Worm (Caenorhabditis elegans) whole organism, young adult: Measurements from ENCODE around the gene lin-37.

Experiments used
- B0035.1 ChIP-seq: sonication (generic microtip); optimal IDR thresholded peaks from 2 replicates; lab custom pipeline; 2016; ENCODE audit warnings: missing genetic modification characterization, mild to moderate bottlenecking, missing compliant biosample characterization, missing genotype, missing genetic modification reagents
- F10E7.11 ChIP-seq: sonication (generic microtip); optimal IDR thresholded peaks from 2 replicates; lab custom pipeline; 2017; ENCODE audit warnings: mild to moderate bottlenecking, missing genetic modification characterization, moderate library complexity, missing compliant biosample characterization
- F33H1.4 ChIP-seq: fragments of 200-800 bp; sonication (Bioruptor generic); IDR thresholded peaks from 2 replicates; pipeline ENCODE4 v1.3.6; 2022; ENCODE audit warnings: missing genetic modification reagents, missing genetic modification characterization, missing compliant biosample characterization
- F37B4.10 ChIP-seq: fragments of 200-800 bp; sonication (Bioruptor generic); IDR thresholded peaks from 2 replicates; pipeline ENCODE4 v1.3.6; 2022; ENCODE audit warnings: missing genetic modification characterization, missing compliant biosample characterization
- Y53F4B.3 ChIP-seq: fragments of 200-800 bp; sonication (Bioruptor generic); IDR thresholded peaks from 2 replicates; pipeline ENCODE4 v1.3.6; 2022; ENCODE audit warnings: missing genetic modification reagents, missing genetic modification characterization, missing compliant biosample characterization
- akir-1 ChIP-seq: fragments of 200-800 bp; sonication (Bioruptor generic); optimal IDR thresholded peaks from 2 replicates; lab custom pipeline; 2018; ENCODE audit warnings: mild to moderate bottlenecking, missing genetic modification characterization, moderate library complexity, missing compliant biosample characterization
- atf-7 ChIP-seq: sonication (generic microtip); optimal IDR thresholded peaks from 2 replicates; lab custom pipeline; 2017; ENCODE audit warnings: mild to moderate bottlenecking, missing genetic modification characterization, missing compliant biosample characterization
- attf-3 ChIP-seq: fragments of 200-800 bp; sonication (Bioruptor generic); conservative IDR thresholded peaks from 2 replicates; pipeline ENCODE4 v1.3.6; 2022; ENCODE audit warnings: missing genetic modification reagents, missing genetic modification characterization, missing compliant biosample characterization
- cebp-2 ChIP-seq: fragments of 200-800 bp; sonication (Bioruptor generic); IDR thresholded peaks from 2 replicates; pipeline ENCODE4 v1.3.6; 2022; ENCODE audit warnings: missing genetic modification characterization, missing compliant biosample characterization
- ceh-100 ChIP-seq: fragments of 200-800 bp; sonication (Bioruptor generic); IDR thresholded peaks from 2 replicates; pipeline ENCODE4 v1.3.6; 2022; ENCODE audit warnings: missing genetic modification reagents, missing genetic modification characterization, missing compliant biosample characterization
- ceh-91 ChIP-seq: fragments of 200-800 bp; sonication (Bioruptor generic); IDR thresholded peaks from 2 replicates; pipeline ENCODE4 v1.3.6; 2022; ENCODE audit warnings: missing genetic modification reagents, missing genetic modification characterization, missing compliant biosample characterization
- chd-7 ChIP-seq: sonication (generic microtip); optimal IDR thresholded peaks from 2 replicates; lab custom pipeline; 2016; ENCODE audit warnings: mild to moderate bottlenecking, missing genetic modification characterization, moderate library complexity, missing compliant biosample characterization
- die-1 ChIP-seq: sonication (generic microtip); optimal IDR thresholded peaks from 2 replicates; lab custom pipeline; 2016; ENCODE audit warnings: missing genotype, mild to moderate bottlenecking, missing genetic modification characterization, missing compliant biosample characterization
- dpl-1 ChIP-seq: fragments of 150-350 bp; optimal IDR thresholded peaks from 2 replicates; lab custom pipeline; 2014; ENCODE audit warnings: missing biosample characterization, missing genetic modification reagents, missing genetic modification characterization
- egl-44 ChIP-seq: fragments of 200-800 bp; sonication (Bioruptor generic); IDR thresholded peaks from 2 replicates; pipeline ENCODE4 v1.3.6; 2022; ENCODE audit warnings: missing genetic modification reagents, missing genetic modification characterization, missing compliant biosample characterization
- fkh-3 ChIP-seq: sonication (generic microtip); optimal IDR thresholded peaks from 2 replicates; lab custom pipeline; 2016; ENCODE audit warnings: mild to moderate bottlenecking, missing genetic modification characterization, missing compliant biosample characterization
- hmg-20 ChIP-seq: fragments of 200-800 bp; sonication (Bioruptor generic); IDR thresholded peaks from 2 replicates; pipeline ENCODE4 v1.3.6; 2022; ENCODE audit warnings: missing genetic modification reagents, missing genetic modification characterization, missing compliant biosample characterization
- hrde-1 ChIP-seq: sonication (generic microtip); optimal IDR thresholded peaks from 2 replicates; lab custom pipeline; 2016; ENCODE audit warnings: missing genetic modification characterization, mild to moderate bottlenecking, missing compliant biosample characterization, moderate library complexity, missing genotype, missing genetic modification reagents, borderline replicate concordance
- lin-26 ChIP-seq: fragments of 200-800 bp; sonication (Bioruptor generic); IDR thresholded peaks from 2 replicates; pipeline ENCODE4 v1.3.6; 2022; ENCODE audit warnings: missing genetic modification reagents, missing genetic modification characterization, missing compliant biosample characterization
- lsl-1 ChIP-seq: fragments of 200-800 bp; sonication (Bioruptor generic); optimal IDR thresholded peaks from 2 replicates; lab custom pipeline; 2018; ENCODE audit warnings: mild to moderate bottlenecking, missing genetic modification characterization, moderate library complexity, missing compliant biosample characterization
- madf-6 ChIP-seq: fragments of 200-800 bp; sonication (Bioruptor generic); IDR thresholded peaks from 2 replicates; pipeline ENCODE4 v1.3.6; 2022; ENCODE audit warnings: missing genetic modification reagents, missing genetic modification characterization, missing compliant biosample characterization
- mel-28 ChIP-seq: sonication (generic microtip); optimal IDR thresholded peaks from 2 replicates; lab custom pipeline; 2016; ENCODE audit warnings: borderline replicate concordance, mild to moderate bottlenecking, missing genetic modification characterization, missing compliant biosample characterization
- mes-4 ChIP-seq: sonication (generic microtip); optimal IDR thresholded peaks from 2 replicates; lab custom pipeline; 2016; ENCODE audit warnings: missing genotype, missing genetic modification characterization, missing compliant biosample characterization
- mxl-1 ChIP-seq: sonication (generic microtip); optimal IDR thresholded peaks from 2 replicates; lab custom pipeline; 2016; ENCODE audit warnings: missing genetic modification characterization, missing compliant biosample characterization
- nfya-2 ChIP-seq: fragments of 200-800 bp; sonication (Bioruptor generic); IDR thresholded peaks from 2 replicates; pipeline ENCODE4 v1.3.6; 2022; ENCODE audit warnings: missing genetic modification reagents, missing genetic modification characterization, missing compliant biosample characterization
- nfyb-1 ChIP-seq: fragments of 200-800 bp; sonication (Bioruptor generic); IDR thresholded peaks from 2 replicates; pipeline ENCODE4 v1.3.6; 2022; ENCODE audit warnings: missing genetic modification reagents, missing genetic modification characterization, missing compliant biosample characterization
- nhr-120 ChIP-seq: fragments of 200-800 bp; sonication (Bioruptor generic); IDR thresholded peaks from 2 replicates; pipeline ENCODE4 v1.3.6; 2022; ENCODE audit warnings: missing genetic modification characterization, missing compliant biosample characterization
- nhr-80 ChIP-seq: sonication (generic microtip); optimal IDR thresholded peaks from 2 replicates; lab custom pipeline; 2016; ENCODE audit warnings: missing genetic modification characterization, missing compliant biosample characterization
- pha-4 ChIP-seq: fragments of 150-350 bp; sonication (generic microtip); optimal IDR thresholded peaks from 2 replicates; lab custom pipeline; 2014; ENCODE audit warnings: missing biosample characterization, missing genetic modification reagents, missing genetic modification characterization
- repo-1 ChIP-seq: sonication (generic microtip); optimal IDR thresholded peaks from 2 replicates; lab custom pipeline; 2017; ENCODE audit warnings: mild to moderate bottlenecking, missing genetic modification characterization, missing compliant biosample characterization
- sea-2 ChIP-seq: fragments of 200-800 bp; sonication (Bioruptor generic); IDR thresholded peaks from 2 replicates; pipeline ENCODE4 v1.3.6; 2022; ENCODE audit warnings: missing genetic modification characterization, missing compliant biosample characterization
- unc-62 ChIP-seq: fragments of 150-350 bp; optimal IDR thresholded peaks from 2 replicates; lab custom pipeline; 2014; ENCODE audit warnings: missing biosample characterization, missing genetic modification reagents, missing genetic modification characterization
- ztf-18 ChIP-seq: sonication (generic microtip); optimal IDR thresholded peaks from 2 replicates; lab custom pipeline; 2016; ENCODE audit warnings: missing genotype, mild to moderate bottlenecking, missing genetic modification characterization, missing compliant biosample characterization
- ztf-22 ChIP-seq: fragments of 200-800 bp; sonication (Bioruptor generic); optimal IDR thresholded peaks from 2 replicates; lab custom pipeline; 2018; ENCODE audit warnings: mild to moderate bottlenecking, missing genetic modification characterization, moderate library complexity, missing compliant biosample characterization
- ztf-28 ChIP-seq: fragments of 200-800 bp; sonication (Bioruptor generic); IDR thresholded peaks from 2 replicates; pipeline ENCODE4 v1.3.6; 2022; ENCODE audit warnings: missing genetic modification reagents, missing genetic modification characterization, missing compliant biosample characterization
- ztf-6 ChIP-seq: fragments of 200-800 bp; sonication (Bioruptor generic); IDR thresholded peaks from 2 replicates; pipeline ENCODE4 v1.3.6; 2022; ENCODE audit warnings: missing genetic modification reagents, missing genetic modification characterization, missing compliant biosample characterization

Gene lin-37

ce11 chrIII:7114952-7115488, 42.7 kb upstream of the lin-37 start, which contains the start of gene nhr-10:
TSS of gene nhr-10 (minus strand) at chrIII:7115438.
- TF ChIP-seq lsl-1 (no peak), hmg-20 (GFP tag; lab: Robert Waterston, UW) (no peak), ztf-28 (no peak), mel-28 (tag; lab: Kevin White, UChicago) (no peak), dpl-1 (GFP tag; lab: Kevin White, UChicago) (no peak), madf-6 (no peak), cebp-2 (no peak), sea-2 (no peak), unc-62 (GFP tag; lab: Kevin White, UChicago) (no peak), mes-4 (tag; lab: Kevin White, UChicago) (no peak), F37B4.10 (GFP tag; lab: Robert Waterston, UW) (no peak), nhr-120 (GFP tag; lab: Robert Waterston, UW) (no peak), ztf-22 (GFP tag; lab: Kevin White, UChicago) (no peak), F33H1.4 (no peak), pha-4 (tag; lab: Kevin White, UChicago) (no peak), mxl-1 (tag; lab: Kevin White, UChicago) (no peak), lin-26 (GFP tag; lab: Robert Waterston, UW) (no peak), repo-1 (tag; lab: Kevin White, UChicago) (no peak)
- TF ChIP-seq, all 124 proteins: peak for 0

ce11 chrIII:7112285-7112684, 39.9 kb upstream of the lin-37 start:
- TF ChIP-seq nhr-80 (tag; lab: Kevin White, UChicago): no peak
- TF ChIP-seq die-1 (tag; lab: Kevin White, UChicago): no peak
- TF ChIP-seq ceh-100 (GFP tag; lab: Robert Waterston, UW): no peak
- TF ChIP-seq chd-7: no peak
- no peak for TF ChIP-seq B0035.1
- no peak for TF ChIP-seq F10E7.11
- TF ChIP-seq Y53F4B.3 (GFP tag; lab: Robert Waterston, UW): no peak
- no peak for TF ChIP-seq F37B4.10 (GFP tag; lab: Robert Waterston, UW)
- no peak for TF ChIP-seq ztf-22 (GFP tag; lab: Kevin White, UChicago)
- TF ChIP-seq ztf-6 (GFP tag; lab: Robert Waterston, UW): no peak
- no peak for TF ChIP-seq egl-44 (GFP tag; lab: Robert Waterston, UW)
- no peak for TF ChIP-seq ztf-18 (tag; lab: Kevin White, UChicago)

ce11 chrIII:7111793-7112192, 39.4 kb upstream of the lin-37 start, which contains the start of gene B0280.7:
TSS of gene B0280.7 (minus strand) at chrIII:7111893.
- TF ChIP-seq ceh-91 (GFP tag; lab: Robert Waterston, UW) (no peak), attf-3 (GFP tag; lab: Robert Waterston, UW) (no peak), akir-1 (GFP tag; lab: Kevin White, UChicago) (no peak), atf-7 (tag; lab: Kevin White, UChicago) (no peak), lin-26 (GFP tag; lab: Robert Waterston, UW) (0 out of 2 replicates have a peak, but pooled peaks have one; percentile 18), fkh-3 (tag; lab: Kevin White, UChicago) (no peak), nfyb-1 (GFP tag; lab: Robert Waterston, UW) (no peak), nfya-2 (GFP tag; lab: Robert Waterston, UW) (no peak), hrde-1 (no peak)
